Worm (Caenorhabditis elegans) whole organism, L2 larva: ENCODE data around the gene C01G10.4.
"Not testable (repeated sequence)": the region's sequence is repeated elsewhere in the genome, so short reads cannot be mapped to it uniquely, and the experiment has no call there.

ENCODE experiments used
- F13H6.1 ChIP-seq: sonication (generic microtip); optimal IDR thresholded peaks from 2 replicates; lab custom pipeline; 2016; ENCODE audit warnings: missing genetic modification characterization, missing compliant biosample characterization
- R02D3.7 ChIP-seq: fragments of 150-350 bp; optimal IDR thresholded peaks from 2 replicates; lab custom pipeline; 2014; ENCODE audit warnings: missing biosample characterization, missing genetic modification characterization
- Y55F3AM.14 ChIP-seq: fragments of 200-800 bp; sonication (Bioruptor generic); optimal IDR thresholded peaks from 2 replicates; lab custom pipeline; 2018; ENCODE audit warnings: mild to moderate bottlenecking, missing genetic modification characterization, missing compliant biosample characterization
- ZK546.5 ChIP-seq: sonication (generic microtip); optimal IDR thresholded peaks from 2 replicates; lab custom pipeline; 2017; ENCODE audit warnings: missing biosample characterization, missing genetic modification characterization
- alr-1 ChIP-seq: fragments of 150-350 bp; optimal IDR thresholded peaks from 2 replicates; lab custom pipeline; 2014; ENCODE audit warnings: missing biosample characterization, missing genetic modification characterization
- aly-2 ChIP-seq: fragments of 150-350 bp; optimal IDR thresholded peaks from 2 replicates; lab custom pipeline; 2014; ENCODE audit warnings: missing biosample characterization, missing genetic modification characterization
- ama-1 ChIP-seq: fragments of 150-350 bp; optimal IDR thresholded peaks from 2 replicates; lab custom pipeline; 2018; ENCODE audit warnings: inconsistent platforms
- ceh-16 ChIP-seq: fragments of 150-350 bp; optimal IDR thresholded peaks from 2 replicates; lab custom pipeline; 2014; ENCODE audit warnings: missing biosample characterization, missing genetic modification characterization
- ceh-82 ChIP-seq: fragments of 150-350 bp; optimal IDR thresholded peaks from 2 replicates; lab custom pipeline; 2014; ENCODE audit warnings: missing biosample characterization, missing genetic modification characterization
- crh-2 ChIP-seq: sonication (generic microtip); optimal IDR thresholded peaks from 2 replicates; lab custom pipeline; 2017; ENCODE audit warnings: missing biosample characterization, missing genetic modification characterization
- egl-27 ChIP-seq: sonication (generic microtip); optimal IDR thresholded peaks from 3 replicates; lab custom pipeline; 2017; ENCODE audit warnings: missing biosample characterization, missing genetic modification reagents, missing genetic modification characterization
- elt-3 ChIP-seq: sonication (generic microtip); optimal IDR thresholded peaks from 2 replicates; lab custom pipeline; 2017; ENCODE audit warnings: missing biosample characterization, missing genetic modification characterization
- fos-1 ChIP-seq: fragments of 150-350 bp; optimal IDR thresholded peaks from 2 replicates; lab custom pipeline; 2014; ENCODE audit warnings: missing biosample characterization, missing genetic modification characterization
- gmeb-1 ChIP-seq: fragments of 150-350 bp; optimal IDR thresholded peaks from 2 replicates; lab custom pipeline; 2014; ENCODE audit warnings: missing biosample characterization, missing genetic modification characterization
- lin-11 ChIP-seq: fragments of 150-350 bp; sonication (generic microtip); optimal IDR thresholded peaks from 2 replicates; lab custom pipeline; 2014; ENCODE audit warnings: missing biosample characterization, missing genetic modification characterization, inconsistent platforms, mixed read lengths
- lin-13 ChIP-seq: fragments of 150-350 bp; optimal IDR thresholded peaks from 2 replicates; lab custom pipeline; 2014; ENCODE audit warnings: missing biosample characterization, missing genetic modification reagents, missing genetic modification characterization
- lsy-2 ChIP-seq, 2 experiments: fragments of 150-350 bp in 1 of 2; sonication (generic microtip) in 1 of 2; optimal IDR thresholded peaks; 2 replicates each; lab custom pipeline; 2014 to 2017; ENCODE audit warnings: missing biosample characterization in 2 of 2, missing genetic modification characterization in 2 of 2
- mbf-1 ChIP-seq: sonication (generic microtip); optimal IDR thresholded peaks from 2 replicates; lab custom pipeline; 2017; ENCODE audit warnings: missing biosample characterization, missing genetic modification characterization
- nhr-10 ChIP-seq: sonication (generic microtip); optimal IDR thresholded peaks from 2 replicates; lab custom pipeline; 2017; ENCODE audit warnings: missing biosample characterization, missing genetic modification characterization
- nhr-11 ChIP-seq: fragments of 150-350 bp; optimal IDR thresholded peaks from 2 replicates; lab custom pipeline; 2014; ENCODE audit warnings: missing biosample characterization, missing genetic modification characterization
- nhr-12 ChIP-seq: fragments of 150-350 bp; optimal IDR thresholded peaks from 2 replicates; lab custom pipeline; 2014; ENCODE audit warnings: missing biosample characterization, missing genetic modification characterization
- nhr-129 ChIP-seq: fragments of 150-350 bp; optimal IDR thresholded peaks from 2 replicates; lab custom pipeline; 2014; ENCODE audit warnings: missing biosample characterization, missing genetic modification characterization
- nhr-21 ChIP-seq: fragments of 150-350 bp; optimal IDR thresholded peaks from 2 replicates; lab custom pipeline; 2014; ENCODE audit warnings: missing biosample characterization, missing genetic modification characterization
- nhr-23 ChIP-seq: fragments of 150-350 bp; optimal IDR thresholded peaks from 2 replicates; lab custom pipeline; 2014; ENCODE audit warnings: missing biosample characterization, missing genetic modification reagents, missing genetic modification characterization
- nhr-6 ChIP-seq: fragments of 150-350 bp; optimal IDR thresholded peaks from 2 replicates; lab custom pipeline; 2014; ENCODE audit warnings: missing biosample characterization, missing genetic modification characterization
- nhr-77 ChIP-seq: fragments of 150-350 bp; optimal IDR thresholded peaks from 2 replicates; lab custom pipeline; 2014; ENCODE audit warnings: missing biosample characterization, missing genetic modification characterization
- peb-1 ChIP-seq: fragments of 150-350 bp; optimal IDR thresholded peaks from 2 replicates; lab custom pipeline; 2014; ENCODE audit warnings: missing biosample characterization, missing genetic modification characterization
- sem-4 ChIP-seq: fragments of 150-350 bp; optimal IDR thresholded peaks from 2 replicates; lab custom pipeline; 2014; ENCODE audit warnings: missing biosample characterization, missing genetic modification reagents, missing genetic modification characterization
- skn-1 ChIP-seq: sonication (generic microtip); optimal IDR thresholded peaks from 2 replicates; lab custom pipeline; 2017; ENCODE audit warnings: missing biosample characterization, missing genetic modification characterization
- sma-9 ChIP-seq, 2 experiments: fragments of 150-350 bp in 1 of 2; sonication (generic microtip) in 1 of 2; optimal IDR thresholded peaks; 2 replicates each; lab custom pipeline; 2014 to 2016; ENCODE audit warnings: missing genetic modification characterization in 2 of 2, mild to moderate bottlenecking in 1 of 2, missing biosample characterization in 1 of 2, missing compliant biosample characterization in 1 of 2, missing genetic modification reagents in 1 of 2, moderate library complexity in 1 of 2
- unc-62 ChIP-seq: fragments of 150-350 bp; optimal IDR thresholded peaks from 2 replicates; lab custom pipeline; 2014; ENCODE audit warnings: missing biosample characterization, missing genetic modification reagents, missing genetic modification characterization
- zag-1 ChIP-seq: fragments of 150-350 bp; optimal IDR thresholded peaks from 2 replicates; lab custom pipeline; 2014; ENCODE audit warnings: missing biosample characterization, missing genetic modification characterization
- ztf-11 ChIP-seq: sonication (generic microtip); optimal IDR thresholded peaks from 2 replicates; lab custom pipeline; 2017; ENCODE audit warnings: missing biosample characterization, missing genetic modification characterization
- ztf-4 ChIP-seq: fragments of 150-350 bp; optimal IDR thresholded peaks from 2 replicates; lab custom pipeline; 2014; ENCODE audit warnings: missing biosample characterization, missing genetic modification characterization

Gene C01G10.4

DNA sequence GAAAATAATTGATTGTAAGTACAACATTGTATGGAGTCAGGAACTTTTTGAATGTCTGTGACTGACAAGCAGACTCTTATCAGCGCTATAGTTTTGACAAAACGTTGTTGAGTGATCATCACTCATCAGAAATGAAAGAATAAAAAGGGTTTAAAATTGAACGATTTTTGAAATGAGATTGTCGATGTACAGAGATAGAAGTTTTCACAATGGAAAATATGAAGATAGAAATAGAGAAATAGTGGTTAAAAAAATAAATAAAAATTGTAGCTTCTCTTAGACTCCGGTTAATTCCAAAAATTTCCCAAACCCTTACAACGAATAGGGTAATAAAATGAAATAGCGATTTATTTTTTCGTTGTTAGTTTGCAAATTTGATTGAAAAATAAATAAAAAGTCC is 35.6 kb downstream of the C01G10.4 start, which contains the start of gene ugt-30:
TSS of gene ugt-30 (minus strand) at position 101 of the 400 bp plus-strand sequence.
- TF ChIP-seq nhr-6 (tag; lab: Kevin White, UChicago); gmeb-1 (tag; lab: Kevin White, UChicago); crh-2: not testable (repeated sequence)

DNA sequence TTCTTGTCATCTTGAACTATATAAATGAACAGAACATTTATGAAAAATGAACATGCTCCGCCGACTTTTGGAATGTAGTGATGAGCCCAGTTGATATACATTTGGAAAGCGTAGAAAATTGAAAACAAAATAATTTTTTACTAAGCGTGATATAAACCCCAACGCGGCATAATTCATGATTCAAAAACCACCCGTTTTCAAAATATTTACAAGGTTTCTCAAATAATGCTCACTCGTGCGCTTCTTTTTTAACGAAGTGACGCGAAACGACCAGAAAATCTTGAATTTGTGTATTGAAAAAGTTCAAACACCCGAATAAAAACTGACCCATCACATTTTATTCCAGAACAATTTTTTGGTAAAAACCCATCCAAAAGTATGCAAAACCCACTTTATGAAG is 37.9 kb downstream of the C01G10.4 start, which contains the start of gene srj-27:
TSS of gene srj-27 (minus strand) at position 101 of the 400 bp plus-strand sequence.
- TF ChIP-seq elt-3 (tag; lab: Kevin White, UChicago) (no peak), Y55F3AM.14 (GFP tag; lab: Kevin White, UChicago) (no peak), ztf-11 (no peak), gmeb-1 (tag; lab: Kevin White, UChicago) (no peak), R02D3.7 (tag; lab: Kevin White, UChicago) (no peak), lin-11 (tag; lab: Kevin White, UChicago) (no peak), lsy-2 (tag; optimal IDR thresholded peaks at IDR 0.05; lab: Kevin White, UChicago) (no peak), nhr-10 (tag; lab: Kevin White, UChicago) (no peak), mbf-1 (tag; lab: Kevin White, UChicago) (no peak), sma-9 (GFP tag; optimal IDR thresholded peaks at IDR 0.05; lab: Kevin White, UChicago) (no peak), sma-9 (tag; optimal IDR thresholded peaks at IDR 0.05; lab: Kevin White, UChicago) (no peak), ceh-16 (tag; lab: Kevin White, UChicago) (no peak), ztf-4 (tag; lab: Kevin White, UChicago) (no peak), nhr-21 (tag; lab: Kevin White, UChicago) (no peak), F13H6.1 (tag; lab: Kevin White, UChicago) (no peak), nhr-11 (no peak), nhr-12 (tag; lab: Kevin White, UChicago) (no peak)

DNA sequence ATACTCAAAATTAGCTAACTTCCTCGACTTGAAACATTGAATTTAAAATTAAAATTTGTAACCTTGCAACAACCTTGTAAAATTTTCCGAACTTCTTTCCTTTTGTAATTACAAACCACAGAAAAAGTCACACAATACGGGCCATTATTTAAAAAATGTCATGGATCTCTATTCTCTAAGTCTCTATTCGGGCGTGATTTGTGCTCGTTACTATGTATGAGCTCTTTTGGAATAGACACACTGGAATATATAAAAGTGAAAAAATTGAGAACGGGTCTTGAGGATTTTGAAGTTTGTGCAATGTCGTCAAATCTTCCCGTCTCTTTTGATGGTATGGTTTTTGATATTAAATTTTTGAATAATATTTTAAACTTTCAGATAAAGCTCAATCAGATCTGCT is 38.4 kb downstream of the C01G10.4 start, which contains the start of gene srr-7:
TSS of gene srr-7 (plus strand) at position 301 of the 400 bp plus-strand sequence.
- TF ChIP-seq zag-1 (tag; lab: Kevin White, UChicago) (no peak), unc-62 (GFP tag; lab: Kevin White, UChicago) (no peak), ZK546.5 (tag; lab: Kevin White, UChicago) (no peak), lin-13 (GFP tag; lab: Kevin White, UChicago) (no peak), ztf-4 (tag; lab: Kevin White, UChicago) (no peak), nhr-12 (tag; lab: Kevin White, UChicago) (no peak), ama-1 (lab: Kevin White, UChicago) (no peak), nhr-23 (tag; lab: Kevin White, UChicago) (no peak), peb-1 (tag; lab: Kevin White, UChicago) (no peak), egl-27 (tag; lab: Kevin White, UChicago) (no peak), sma-9 (GFP tag; optimal IDR thresholded peaks at IDR 0.05; lab: Kevin White, UChicago) (no peak), sma-9 (tag; optimal IDR thresholded peaks at IDR 0.05; lab: Kevin White, UChicago) (no peak), alr-1 (tag; lab: Kevin White, UChicago) (no peak), nhr-77 (no peak), fos-1 (tag; lab: Kevin White, UChicago) (no peak), ceh-16 (tag; lab: Kevin White, UChicago) (no peak)

DNA sequence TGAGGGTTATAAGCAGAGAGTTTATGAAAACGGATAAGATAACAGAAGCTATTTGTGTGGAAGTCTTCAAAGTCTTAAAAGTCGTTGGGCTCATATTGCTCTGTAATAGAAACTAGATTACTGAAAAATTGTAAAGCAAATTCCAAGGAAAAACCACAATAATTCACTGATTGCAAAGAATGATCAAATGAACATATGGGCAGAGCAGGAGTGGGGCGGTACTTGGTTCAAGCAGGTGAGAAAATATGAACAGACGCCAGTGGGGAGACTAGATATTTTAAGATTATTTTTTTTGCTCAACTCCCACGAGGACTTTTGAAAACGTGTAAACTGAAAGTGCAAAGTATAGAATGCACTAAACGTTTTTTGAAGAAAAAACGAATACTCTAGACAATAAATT is 42.9 kb downstream of the C01G10.4 start, which contains the start of gene str-171:
TSS of gene str-171 (minus strand) at position 101 of the 400 bp plus-strand sequence.
- TF ChIP-seq gmeb-1 (tag; lab: Kevin White, UChicago) (no peak), nhr-77 (no peak), lin-13 (GFP tag; lab: Kevin White, UChicago) (no peak), ceh-82 (tag; lab: Kevin White, UChicago) (no peak), sem-4 (tag; lab: Kevin White, UChicago) (no peak), skn-1 (no peak), nhr-129 (tag; lab: Kevin White, UChicago) (no peak), nhr-6 (tag; lab: Kevin White, UChicago) (no peak), aly-2 (tag; lab: Kevin White, UChicago) (no peak), R02D3.7 (tag; lab: Kevin White, UChicago) (no peak), lsy-2 (tag; optimal IDR thresholded peaks at IDR 0.05; lab: Kevin White, UChicago) (no peak)

DNA sequence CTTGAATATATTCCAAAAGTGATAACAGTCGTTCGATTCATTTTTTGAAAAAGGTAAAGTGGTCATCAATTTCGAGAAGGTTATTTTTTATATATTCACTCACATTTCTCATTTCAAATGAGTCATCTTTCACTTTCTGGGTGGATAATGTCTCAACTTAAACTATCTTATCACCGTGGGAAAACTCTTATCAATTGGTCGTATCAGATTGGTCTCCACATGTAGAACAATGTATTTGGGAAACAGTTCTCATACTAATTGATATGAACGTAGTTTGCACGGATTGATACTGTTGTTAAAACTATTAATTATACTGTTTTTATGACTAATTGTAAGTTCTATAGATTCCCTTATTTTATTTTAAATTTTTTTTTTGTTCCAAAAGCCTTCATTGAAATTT is 44.3 kb downstream of the C01G10.4 start:
- TF ChIP-seq fos-1 (tag; lab: Kevin White, UChicago) (peak; percentile 85), elt-3 (tag; lab: Kevin White, UChicago) (no peak)
